Worm (Caenorhabditis elegans): Measurements from ENCODE around the gene pgap-2.

pgap-2 gene

DNA sequence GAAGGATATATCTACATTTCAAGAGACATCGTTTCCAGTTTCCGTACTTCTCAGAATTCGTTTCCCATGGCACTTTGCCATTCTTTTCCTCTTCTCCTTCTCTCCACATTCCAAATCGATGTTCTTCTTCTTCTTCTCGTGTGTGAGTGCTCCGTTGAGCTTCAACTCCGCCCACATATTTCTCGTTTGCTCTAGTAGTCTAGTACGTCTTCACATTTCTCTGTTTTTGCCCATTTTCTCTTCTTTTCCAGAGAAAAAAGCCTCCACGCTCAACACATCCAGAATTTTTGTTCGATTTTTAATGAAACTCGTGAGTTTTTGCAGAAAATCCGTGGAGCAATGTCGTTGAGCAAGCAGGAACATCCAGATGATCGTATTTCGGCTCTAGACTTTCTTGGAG, 3.6 kb downstream of the pgap-2 start, which contains the start of gene T04A8.18:
T04A8.18 (plus strand) TSS at position 301 of the 400 bp plus-strand sequence.
- TF ChIP-seq F33H1.4 (GFP tag; IDR thresholded peaks at IDR 0.05), result no peak
- TF ChIP-seq ztf-25 (GFP tag; IDR thresholded peaks at IDR 0.05), result no peak
- no peak for TF ChIP-seq nfya-1 (tag; optimal IDR thresholded peaks at IDR 0.05; ENCODE audit: borderline replicate concordance, insufficient read depth)
- no peak for TF ChIP-seq aptf-2 (GFP tag; conservative IDR thresholded peaks at IDR 0.05)
- no peak for TF ChIP-seq tbx-9 (tag; optimal IDR thresholded peaks at IDR 0.05; ENCODE audit: borderline replicate concordance)
- TF ChIP-seq Y56A3A.18 (GFP tag; IDR thresholded peaks at IDR 0.05), result no peak
- TF ChIP-seq nhr-80 (tag; optimal IDR thresholded peaks at IDR 0.05), result no peak
- TF ChIP-seq D2030.7 (GFP tag; IDR thresholded peaks at IDR 0.05), result no peak

DNA sequence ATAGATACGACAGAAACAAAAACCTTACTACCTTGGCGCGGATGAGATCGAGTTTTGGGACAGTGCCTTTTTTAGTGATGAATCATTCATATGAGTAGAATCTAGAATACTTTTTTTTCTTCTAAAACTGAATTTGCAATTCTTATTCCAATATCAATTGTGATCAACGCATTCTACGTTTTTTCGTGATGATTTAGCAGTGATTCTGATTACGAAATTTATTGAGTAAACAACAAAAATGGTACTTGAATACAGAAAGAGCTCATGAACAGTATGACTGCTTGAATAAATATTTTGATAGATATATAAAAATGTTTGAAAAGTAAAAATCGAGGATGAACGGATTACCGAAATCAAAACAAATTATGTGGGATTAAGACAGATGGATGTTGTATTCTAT, 9.8 kb downstream of the pgap-2 start, which contains the start of gene him-18:
him-18 (minus strand) TSS at position 101 of the 400 bp plus-strand sequence.
- TF ChIP-seq T26A5.8 (tag; optimal IDR thresholded peaks at IDR 0.05) (no peak), egl-18 (GFP tag; IDR thresholded peaks at IDR 0.05) (no peak), pha-4 (tag; optimal IDR thresholded peaks at IDR 0.05) (no peak), F33H1.4 (GFP tag; IDR thresholded peaks at IDR 0.05) (no peak), aptf-2 (GFP tag; conservative IDR thresholded peaks at IDR 0.05) (no peak), nhr-179 (tag; optimal IDR thresholded peaks at IDR 0.05) (no peak), ztf-3 (GFP tag; optimal IDR thresholded peaks at IDR 0.05) (no peak), attf-5 (GFP tag; optimal IDR thresholded peaks at IDR 0.05) (no peak), die-1 (tag; optimal IDR thresholded peaks at IDR 0.05) (no peak), bed-1 (GFP tag; IDR thresholded peaks at IDR 0.05) (no peak), ztf-25 (GFP tag; IDR thresholded peaks at IDR 0.05) (no peak), nhr-27 (tag; optimal IDR thresholded peaks at IDR 0.05) (no peak), ztf-6 (GFP tag; IDR thresholded peaks at IDR 0.05) (no peak), B0336.3 (GFP tag; IDR thresholded peaks at IDR 0.05) (no peak), egrh-3 (GFP tag; IDR thresholded peaks at IDR 0.05) (no peak), ccch-3 (GFP tag; optimal IDR thresholded peaks at IDR 0.05) (no peak), tlf-1 (GFP tag; optimal IDR thresholded peaks at IDR 0.05) (no peak), C06A6.2 (GFP tag; conservative IDR thresholded peaks at IDR 0.05) (no peak), lag-1 (GFP tag; IDR thresholded peaks at IDR 0.05) (no peak), tbx-9 (tag; optimal IDR thresholded peaks at IDR 0.05; ENCODE audit: borderline replicate concordance) (no peak)

DNA sequence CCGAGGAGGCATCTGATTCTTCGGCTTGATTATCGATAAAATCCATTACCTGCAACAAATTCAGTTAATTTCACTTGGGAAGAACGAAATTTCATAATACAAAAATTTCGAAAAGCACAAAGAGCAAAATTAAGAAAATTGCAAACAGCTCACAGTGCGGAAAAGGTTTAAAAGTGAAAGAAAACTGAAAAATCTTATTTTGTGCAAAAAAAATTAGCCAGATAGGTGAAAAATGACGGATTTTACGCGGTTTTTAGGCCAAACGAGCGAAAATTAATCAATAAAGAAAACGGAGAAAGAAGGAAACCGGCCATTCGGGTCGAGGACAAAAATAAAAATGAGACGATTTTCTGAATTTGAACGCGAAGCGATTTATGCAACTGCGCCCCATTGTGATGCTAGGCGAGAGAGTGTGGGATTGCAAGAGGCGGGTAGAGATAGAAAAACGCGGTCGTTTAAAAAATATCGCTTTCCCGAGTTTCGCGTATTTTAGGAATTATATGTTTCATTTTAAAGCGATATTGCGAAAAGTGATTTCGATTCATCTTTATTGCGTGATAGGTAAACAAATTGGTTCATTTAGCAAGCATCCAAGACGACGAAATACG, 15.4 kb downstream of the pgap-2 start, which contains the start of gene emb-5:
emb-5 (minus strand) TSS at position 51 of the 608 bp plus-strand sequence.
- no peak for TF ChIP-seq fkh-3 (tag; optimal IDR thresholded peaks at IDR 0.05)
- TF ChIP-seq tbp1 (GFP tag; optimal IDR thresholded peaks at IDR 0.05), result no peak
- no peak for TF ChIP-seq ZK185.1 (tag; optimal IDR thresholded peaks at IDR 0.05; ENCODE audit: poor library complexity, severe bottlenecking)
- TF ChIP-seq F37B4.10 (GFP tag; IDR thresholded peaks at IDR 0.05), result no peak
- no peak for TF ChIP-seq lin-26 (GFP tag; IDR thresholded peaks at IDR 0.05)
- TF ChIP-seq B0019.2 (GFP tag; conservative IDR thresholded peaks at IDR 0.05), result no peak
- TF ChIP-seq zim-3 (tag; optimal IDR thresholded peaks at IDR 0.05), result no peak
- no peak for TF ChIP-seq mxl-1 (tag; optimal IDR thresholded peaks at IDR 0.05)
- no peak for TF ChIP-seq hlh-12 (tag; optimal IDR thresholded peaks at IDR 0.05)
- TF ChIP-seq ztf-22 (GFP tag; optimal IDR thresholded peaks at IDR 0.05), result no peak
- no peak for TF ChIP-seq ceh-58 (GFP tag; IDR thresholded peaks at IDR 0.05)
- no peak for TF ChIP-seq ama-1 (optimal IDR thresholded peaks at IDR 0.05)
- no peak for TF ChIP-seq ama-1 (GFP tag; optimal IDR thresholded peaks at IDR 0.05)
- no peak for TF ChIP-seq nfya-1 (tag; optimal IDR thresholded peaks at IDR 0.05; ENCODE audit: borderline replicate concordance, insufficient read depth)
- TF ChIP-seq mes-4 (tag; optimal IDR thresholded peaks at IDR 0.05), result no peak
- no peak for TF ChIP-seq sdz-38 (tag; optimal IDR thresholded peaks at IDR 0.05)
- TF ChIP-seq bed-1 (GFP tag; IDR thresholded peaks at IDR 0.05), result no peak
- TF ChIP-seq D2030.7 (GFP tag; IDR thresholded peaks at IDR 0.05), result 0 out of 2 replicates have a peak, but pooled peaks have one; percentile 12
- TF ChIP-seq nfyb-1 (GFP tag; IDR thresholded peaks at IDR 0.05), result no peak
- peak; percentile 92 for TF ChIP-seq mcd-1 (GFP tag; IDR thresholded peaks at IDR 0.05)
- TF ChIP-seq sptf-2 (GFP tag; optimal IDR thresholded peaks at IDR 0.05), result no peak
- no peak for TF ChIP-seq B0035.1 (tag; optimal IDR thresholded peaks at IDR 0.05)
- no peak for TF ChIP-seq nfya-2 (GFP tag; IDR thresholded peaks at IDR 0.05)
- no peak for TF ChIP-seq Y56A3A.18 (GFP tag; IDR thresholded peaks at IDR 0.05)
- no peak for TF ChIP-seq egl-44 (GFP tag; IDR thresholded peaks at IDR 0.05)
- no peak for TF ChIP-seq nhr-179 (tag; optimal IDR thresholded peaks at IDR 0.05)
- TF ChIP-seq hlh-26 (GFP tag; conservative IDR thresholded peaks at IDR 0.05), result no peak

Data from whole organism, young adult.